Worm (Caenorhabditis elegans) whole organism, early embryonic: Measurements from ENCODE around the gene K06H6.2.

Source experiments
- ama-1 ChIP-seq: fragments of 150-350 bp; optimal IDR thresholded peaks from 2 replicates; lab custom pipeline; 2014
- ceh-13 ChIP-seq: fragments of 200-800 bp; sonication (Bioruptor generic); optimal IDR thresholded peaks from 2 replicates; lab custom pipeline; 2018; ENCODE audit warnings: mild to moderate bottlenecking, missing genetic modification characterization, missing compliant biosample characterization
- hmbx-1 ChIP-seq: sonication (generic microtip); optimal IDR thresholded peaks from 2 replicates; lab custom pipeline; 2016; ENCODE audit warnings: mild to moderate bottlenecking, missing genetic modification characterization, missing compliant biosample characterization
- hmg-4 ChIP-seq: fragments of 200-800 bp; sonication (Bioruptor generic); optimal IDR thresholded peaks from 2 replicates; lab custom pipeline; 2018; ENCODE audit warnings: mild to moderate bottlenecking, missing genetic modification characterization, missing compliant biosample characterization

ce11 chrV:565984-566383 is 19.6 kb upstream of the K06H6.2 start, which contains the start of gene sri-73:
- TF ChIP-seq hmg-4 (GFP tag; lab: Kevin White, UChicago) (no peak), hmbx-1 (tag; lab: Kevin White, UChicago) (no peak), ceh-13 (GFP tag; lab: Kevin White, UChicago) (no peak), ama-1 (lab: Kevin White, UChicago) (no peak)
